Worm (Caenorhabditis elegans) whole organism, young adult: Measurements from ENCODE around the gene W03F9.9.

ENCODE experiments used
- B0019.2 ChIP-seq: fragments of 200-800 bp; sonication (Bioruptor generic); conservative IDR thresholded peaks from 2 replicates; pipeline ENCODE4 v1.3.6; 2022; ENCODE audit warnings: missing genetic modification reagents, missing genetic modification characterization, missing compliant biosample characterization
- B0261.1 ChIP-seq: sonication (generic microtip); optimal IDR thresholded peaks from 2 replicates; lab custom pipeline; 2016; ENCODE audit warnings: mild to moderate bottlenecking, missing genetic modification characterization, moderate library complexity, missing compliant biosample characterization
- C06A6.2 ChIP-seq: fragments of 200-800 bp; sonication (Bioruptor generic); conservative IDR thresholded peaks from 2 replicates; pipeline ENCODE4 v1.3.6; 2022; ENCODE audit warnings: missing genetic modification characterization, missing compliant biosample characterization
- F23B12.7 ChIP-seq: sonication (generic microtip); optimal IDR thresholded peaks from 2 replicates; lab custom pipeline; 2017; ENCODE audit warnings: missing genetic modification characterization, mild to moderate bottlenecking, missing compliant biosample characterization, antibody characterized with exemption, moderate library complexity; ENCODE audit not compliant: insufficient read depth
- F37B4.10 ChIP-seq: fragments of 200-800 bp; sonication (Bioruptor generic); IDR thresholded peaks from 2 replicates; pipeline ENCODE4 v1.3.6; 2022; ENCODE audit warnings: missing genetic modification characterization, missing compliant biosample characterization
- F49E8.2 ChIP-seq: sonication (generic microtip); optimal IDR thresholded peaks from 3 replicates; lab custom pipeline; 2017; ENCODE audit warnings: missing genetic modification characterization, mild to moderate bottlenecking, missing compliant biosample characterization, antibody characterized with exemption, moderate library complexity; ENCODE audit not compliant: insufficient read depth
- F55B11.4 ChIP-seq: sonication (generic microtip); optimal IDR thresholded peaks from 2 replicates; lab custom pipeline; 2016; ENCODE audit warnings: missing compliant biosample characterization, missing genetic modification characterization, borderline replicate concordance; ENCODE audit not compliant: insufficient read depth
- F57C9.4 ChIP-seq: sonication (generic microtip); optimal IDR thresholded peaks from 2 replicates; lab custom pipeline; 2017; ENCODE audit warnings: mild to moderate bottlenecking, missing genetic modification characterization, missing compliant biosample characterization
- Y95B8A.8 ChIP-seq: fragments of 200-800 bp; sonication (Bioruptor generic); IDR thresholded peaks from 2 replicates; pipeline ENCODE4 v1.3.6; 2022; ENCODE audit warnings: missing genetic modification reagents, missing genetic modification characterization, missing compliant biosample characterization
- aptf-3 ChIP-seq: fragments of 200-800 bp; sonication (Bioruptor generic); IDR thresholded peaks from 2 replicates; pipeline ENCODE4 v1.3.6; 2022; ENCODE audit warnings: missing genetic modification characterization, missing compliant biosample characterization
- attf-5 ChIP-seq: fragments of 200-800 bp; sonication (Bioruptor generic); optimal IDR thresholded peaks from 2 replicates; lab custom pipeline; 2018; ENCODE audit warnings: mild to moderate bottlenecking, missing genetic modification characterization, missing compliant biosample characterization
- attf-6 ChIP-seq: fragments of 200-800 bp; sonication (Bioruptor generic); IDR thresholded peaks from 2 replicates; pipeline ENCODE4 v1.3.6; 2022; ENCODE audit warnings: missing genetic modification reagents, missing genetic modification characterization, missing compliant biosample characterization
- bed-1 ChIP-seq: fragments of 200-800 bp; sonication (Bioruptor generic); IDR thresholded peaks from 2 replicates; pipeline ENCODE4 v1.3.6; 2022; ENCODE audit warnings: missing genetic modification reagents, missing genetic modification characterization, missing compliant biosample characterization
- cebp-1 ChIP-seq, 2 experiments: fragments of 200-800 bp in 1 of 2; sonication (Bioruptor generic) in 1 of 2; sonication (generic microtip) in 1 of 2; IDR thresholded peaks in 1 of 2; optimal IDR thresholded peaks in 1 of 2; 2 replicates each; pipeline versions ENCODE4 v1.3.6 to Lab custom; 2017 to 2022; ENCODE audit warnings: missing compliant biosample characterization in 2 of 2, missing genetic modification characterization in 2 of 2, mild to moderate bottlenecking in 1 of 2, missing genetic modification reagents in 1 of 2, moderate library complexity in 1 of 2
- ceh-27 ChIP-seq: fragments of 200-800 bp; sonication (Bioruptor generic); optimal IDR thresholded peaks from 2 replicates; lab custom pipeline; 2018; ENCODE audit warnings: mild to moderate bottlenecking, missing genetic modification characterization, moderate library complexity, missing compliant biosample characterization
- die-1 ChIP-seq: sonication (generic microtip); optimal IDR thresholded peaks from 2 replicates; lab custom pipeline; 2016; ENCODE audit warnings: missing genotype, mild to moderate bottlenecking, missing genetic modification characterization, missing compliant biosample characterization
- dox-1 ChIP-seq: fragments of 200-800 bp; sonication (Bioruptor generic); IDR thresholded peaks from 2 replicates; pipeline ENCODE4 v1.3.6; 2022; ENCODE audit warnings: missing genetic modification reagents, missing genetic modification characterization, missing compliant biosample characterization
- dpl-1 ChIP-seq: fragments of 150-350 bp; optimal IDR thresholded peaks from 2 replicates; lab custom pipeline; 2014; ENCODE audit warnings: missing biosample characterization, missing genetic modification reagents, missing genetic modification characterization
- ekl-4 ChIP-seq: fragments of 200-800 bp; sonication (Bioruptor generic); IDR thresholded peaks from 2 replicates; pipeline ENCODE4 v1.3.6; 2022; ENCODE audit warnings: missing genetic modification reagents, missing genetic modification characterization, missing compliant biosample characterization
- hmg-1.2 ChIP-seq: fragments of 200-800 bp; sonication (Bioruptor generic); IDR thresholded peaks from 2 replicates; pipeline ENCODE4 v1.3.6; 2022; ENCODE audit warnings: missing genetic modification reagents, missing genetic modification characterization, missing compliant biosample characterization
- hsf-1 ChIP-seq: fragments of 200-800 bp; sonication (Bioruptor generic); IDR thresholded peaks from 2 replicates; pipeline ENCODE4 v1.3.6; 2022; ENCODE audit warnings: missing genetic modification reagents, missing genetic modification characterization, missing compliant biosample characterization
- let-607 ChIP-seq, 2 experiments: fragments of 200-800 bp in 1 of 2; sonication (Bioruptor generic) in 1 of 2; sonication (generic microtip) in 1 of 2; optimal IDR thresholded peaks; 2 replicates each; lab custom pipeline; 2016 to 2018; ENCODE audit warnings: mild to moderate bottlenecking in 2 of 2, missing compliant biosample characterization in 2 of 2, missing genetic modification characterization in 2 of 2, moderate library complexity in 2 of 2, missing genotype in 1 of 2
- lin-35 ChIP-seq, 3 experiments: fragments of 150-350 bp in 2 of 3; sonication (generic microtip) in 1 of 3; optimal IDR thresholded peaks; 2 replicates each; lab custom pipeline; 2014 to 2018; ENCODE audit warnings: missing biosample characterization in 3 of 3, missing genetic modification characterization in 3 of 3, missing genetic modification reagents in 3 of 3
- lin-40 ChIP-seq: sonication (generic microtip); optimal IDR thresholded peaks from 2 replicates; lab custom pipeline; 2016; ENCODE audit warnings: missing genetic modification characterization, mild to moderate bottlenecking, missing compliant biosample characterization, missing genotype, missing genetic modification reagents
- lir-1 ChIP-seq: fragments of 200-800 bp; sonication (Bioruptor generic); conservative IDR thresholded peaks from 2 replicates; pipeline ENCODE4 v1.3.6; 2022; ENCODE audit warnings: missing genetic modification reagents, missing genetic modification characterization, missing compliant biosample characterization
- lsl-1 ChIP-seq: fragments of 200-800 bp; sonication (Bioruptor generic); optimal IDR thresholded peaks from 2 replicates; lab custom pipeline; 2018; ENCODE audit warnings: mild to moderate bottlenecking, missing genetic modification characterization, moderate library complexity, missing compliant biosample characterization
- madf-6 ChIP-seq: fragments of 200-800 bp; sonication (Bioruptor generic); IDR thresholded peaks from 2 replicates; pipeline ENCODE4 v1.3.6; 2022; ENCODE audit warnings: missing genetic modification reagents, missing genetic modification characterization, missing compliant biosample characterization
- mcd-1 ChIP-seq: fragments of 200-800 bp; sonication (Bioruptor generic); IDR thresholded peaks from 2 replicates; pipeline ENCODE4 v1.3.6; 2022; ENCODE audit warnings: missing genetic modification reagents, missing genetic modification characterization, missing compliant biosample characterization
- mxl-1 ChIP-seq: sonication (generic microtip); optimal IDR thresholded peaks from 2 replicates; lab custom pipeline; 2016; ENCODE audit warnings: missing genetic modification characterization, missing compliant biosample characterization
- nhr-179 ChIP-seq: sonication (generic microtip); optimal IDR thresholded peaks from 2 replicates; lab custom pipeline; 2016; ENCODE audit warnings: mild to moderate bottlenecking, missing genetic modification characterization, missing compliant biosample characterization
- nhr-27 ChIP-seq: fragments of 200-800 bp; sonication (Bioruptor generic); optimal IDR thresholded peaks from 2 replicates; lab custom pipeline; 2018; ENCODE audit warnings: mild to moderate bottlenecking, missing genetic modification characterization, moderate library complexity, missing compliant biosample characterization
- pbrm-1 ChIP-seq: fragments of 200-800 bp; sonication (Bioruptor generic); IDR thresholded peaks from 2 replicates; pipeline ENCODE4 v1.3.6; 2022; ENCODE audit warnings: missing genetic modification reagents, missing genetic modification characterization, missing compliant biosample characterization
- rec-8 ChIP-seq, 2 experiments: sonication (generic microtip); optimal IDR thresholded peaks; 2 replicates each; lab custom pipeline; 2016; ENCODE audit warnings: mild to moderate bottlenecking in 2 of 2, missing genetic modification characterization in 2 of 2, missing genetic modification reagents in 2 of 2, missing genotype in 2 of 2, missing biosample characterization in 1 of 2, missing compliant biosample characterization in 1 of 2, moderate library complexity in 1 of 2
- rpc-1 ChIP-seq, 2 experiments: fragments of 150-350 bp in 1 of 2; sonication (generic microtip) in 1 of 2; optimal IDR thresholded peaks; 2 replicates each; lab custom pipeline; 2014 to 2018; ENCODE audit warnings: missing biosample characterization in 1 of 2, missing genetic modification characterization in 1 of 2, missing genetic modification reagents in 1 of 2, missing genotype in 1 of 2
- sdz-38 ChIP-seq: sonication (generic microtip); optimal IDR thresholded peaks from 2 replicates; lab custom pipeline; 2016; ENCODE audit warnings: missing genotype, missing genetic modification characterization, missing compliant biosample characterization
- snpc-1.3 ChIP-seq: sonication (generic microtip); optimal IDR thresholded peaks from 2 replicates; lab custom pipeline; 2017; ENCODE audit warnings: missing genetic modification characterization, mild to moderate bottlenecking, missing compliant biosample characterization, antibody characterized with exemption, moderate library complexity, missing genotype, missing genetic modification reagents; ENCODE audit not compliant: insufficient read depth
- snpc-3.4 ChIP-seq: sonication (generic microtip); optimal IDR thresholded peaks from 2 replicates; lab custom pipeline; 2017; ENCODE audit warnings: missing genetic modification characterization, mild to moderate bottlenecking, missing compliant biosample characterization, antibody characterized with exemption, moderate library complexity, missing genotype, missing genetic modification reagents
- snpc-4 ChIP-seq, 5 experiments: fragments of 150-350 bp in 1 of 5; sonication (generic microtip) in 4 of 5; optimal IDR thresholded peaks; 2 replicates each; lab custom pipeline; 2014 to 2018; ENCODE audit warnings: missing genetic modification characterization in 5 of 5, missing biosample characterization in 3 of 5, antibody characterized with exemption in 2 of 5, mild to moderate bottlenecking in 2 of 5, missing compliant biosample characterization in 2 of 5, missing genotype in 2 of 5, moderate library complexity in 2 of 5, missing genetic modification reagents in 1 of 5
- xnd-1 ChIP-seq: sonication (generic microtip); optimal IDR thresholded peaks from 2 replicates; lab custom pipeline; 2016; ENCODE audit warnings: missing genotype, missing genetic modification reagents, missing genetic modification characterization, missing compliant biosample characterization
- zfh-2 ChIP-seq: fragments of 200-800 bp; sonication (Bioruptor generic); conservative IDR thresholded peaks from 2 replicates; pipeline ENCODE4 v1.3.6; 2022; ENCODE audit warnings: missing genetic modification reagents, missing genetic modification characterization, missing compliant biosample characterization
- ztf-18 ChIP-seq: sonication (generic microtip); optimal IDR thresholded peaks from 2 replicates; lab custom pipeline; 2016; ENCODE audit warnings: missing genotype, mild to moderate bottlenecking, missing genetic modification characterization, missing compliant biosample characterization

The W03F9.9 gene

ce11 chrV:123513-123912, 15.2 kb upstream of the W03F9.9 start (continued):
- TF ChIP-seq F23B12.7 (tag; lab: Kevin White, UChicago) (no peak), sdz-38 (no peak), rec-8 (tag; optimal IDR thresholded peaks at IDR 0.05; lab: Kevin White, UChicago) (no peak), nhr-179 (no peak), zfh-2 (no peak), snpc-1.3 (tag; lab: Kevin White, UChicago) (no peak), F57C9.4 (tag; lab: Kevin White, UChicago) (no peak), lsl-1 (GFP tag; lab: Kevin White, UChicago) (no peak), snpc-4 (GFP tag; optimal IDR thresholded peaks at IDR 0.05; lab: Kevin White, UChicago) (no peak), snpc-4 (tag; optimal IDR thresholded peaks at IDR 0.05; lab: Kevin White, UChicago) (peak in 1 of 4 experiments; percentile 15), attf-6 (GFP tag; lab: Robert Waterston, UW) (no peak), rpc-1 (optimal IDR thresholded peaks at IDR 0.05; lab: Kevin White, UChicago) (no peak), rpc-1 (tag; optimal IDR thresholded peaks at IDR 0.05; lab: Kevin White, UChicago) (no peak)

- TF ChIP-seq mxl-1 (tag; lab: Kevin White, UChicago) (no peak), pbrm-1 (0 out of 2 replicates have a peak, but pooled peaks have one; percentile 14), madf-6 (GFP tag; lab: Robert Waterston, UW) (peak; percentile 48), F49E8.2 (peak; percentile 8), ceh-27 (GFP tag; lab: Kevin White, UChicago) (no peak), xnd-1 (tag; lab: Kevin White, UChicago) (no peak), F37B4.10 (GFP tag; lab: Robert Waterston, UW) (no peak), lsl-1 (GFP tag; lab: Kevin White, UChicago) (peak; percentile 11)
Observed at ce11 chrV:123915-124314, 14.8 kb upstream of the W03F9.9 start.

- TF ChIP-seq dox-1 (GFP tag; lab: Robert Waterston, UW) (peak; percentile 86), ztf-18 (tag; lab: Kevin White, UChicago) (peak; percentile 27), lin-35 (GFP tag; optimal IDR thresholded peaks at IDR 0.05; lab: Kevin White, UChicago) (peak in 1 of 3 experiments; percentile 52), bed-1 (GFP tag; lab: Robert Waterston, UW) (no peak), ekl-4 (GFP tag; lab: Robert Waterston, UW) (peak; percentile 56; the same call in 1 of the 2 replicates), B0019.2 (GFP tag; lab: Robert Waterston, UW) (0 out of 2 replicates have a peak, but pooled peaks have one; percentile 18), hsf-1 (GFP tag; lab: Robert Waterston, UW) (peak; percentile 98), snpc-3.4 (tag; lab: Kevin White, UChicago) (peak; percentile 59), mcd-1 (GFP tag; lab: Robert Waterston, UW) (peak; percentile 62), die-1 (tag; lab: Kevin White, UChicago) (no peak), cebp-1 (GFP tag; IDR thresholded peaks at IDR 0.05; lab: Robert Waterston, UW) (no peak), cebp-1 (tag; optimal IDR thresholded peaks at IDR 0.05; lab: Kevin White, UChicago) (peak; percentile 50), hmg-1.2 (GFP tag; lab: Robert Waterston, UW) (peak; percentile 100), nhr-27 (tag; lab: Kevin White, UChicago) (no peak), F23B12.7 (tag; lab: Kevin White, UChicago) (peak; percentile 7), aptf-3 (no peak), snpc-4 (GFP tag; optimal IDR thresholded peaks at IDR 0.05; lab: Kevin White, UChicago) (no peak), snpc-4 (tag; optimal IDR thresholded peaks at IDR 0.05; lab: Kevin White, UChicago) (peak in 2 of 4 experiments; percentile 42 to 58), dpl-1 (GFP tag; lab: Kevin White, UChicago) (peak; percentile 3), attf-5 (GFP tag; lab: Kevin White, UChicago) (peak; percentile 57), let-607 (tag; optimal IDR thresholded peaks at IDR 0.05; lab: Kevin White, UChicago) (peak in 1 of 2 experiments; percentile 57), Y95B8A.8 (GFP tag; lab: Robert Waterston, UW) (peak; percentile 71; the same call in 1 of the 2 replicates), B0261.1 (tag; lab: Kevin White, UChicago) (no peak), lin-40 (peak; percentile 76), lir-1 (GFP tag; lab: Robert Waterston, UW) (0 out of 2 replicates have a peak, but pooled peaks have one; percentile 23), F37B4.10 (GFP tag; lab: Robert Waterston, UW) (no peak), snpc-1.3 (tag; lab: Kevin White, UChicago) (peak; percentile 80), F55B11.4 (tag; lab: Kevin White, UChicago) (no peak), C06A6.2 (no peak)
Observed at ce11 chrV:126610-127009, 12.1 kb upstream of the W03F9.9 start, which contains the start of gene W03F9.1. TSS of gene W03F9.1 (minus strand) at chrV:126718.
